Worm (Caenorhabditis elegans): ENCODE results near the gene bli-6.

DNA sequence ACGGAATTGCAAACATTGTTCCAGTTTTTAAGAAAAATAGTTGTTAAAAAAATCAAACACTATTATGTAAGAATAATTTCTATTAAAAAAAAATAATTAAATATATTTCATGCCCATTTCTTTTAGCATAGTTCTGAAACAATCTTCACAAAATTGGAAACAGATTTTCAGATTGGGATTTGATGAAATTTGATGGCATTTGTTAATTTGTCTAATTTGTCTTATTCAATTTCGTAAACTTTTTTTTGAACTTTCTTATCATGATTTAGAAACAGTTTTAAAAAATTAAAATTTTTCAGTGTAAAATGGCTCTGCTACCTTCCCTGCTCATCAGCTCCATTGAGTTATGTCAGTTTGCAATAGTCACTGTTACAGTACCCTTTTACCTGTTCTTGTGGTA lies 28.0 kb downstream of the bli-6 start, which contains the start of gene srv-13:
- no peak for TF ChIP-seq nhr-11 (tag; optimal IDR thresholded peaks at IDR 0.05)
- TF ChIP-seq snpc-4 (tag; optimal IDR thresholded peaks at IDR 0.05), result no peak
- TF ChIP-seq vab-15 (tag; optimal IDR thresholded peaks at IDR 0.05), result no peak

All from whole organism, L1 larva.